Worm (Caenorhabditis elegans): ENCODE data around the gene fbxa-167.

- TF ChIP-seq snpc-4 (tag; optimal IDR thresholded peaks at IDR 0.05) (no peak), ceh-32 (tag; optimal IDR thresholded peaks at IDR 0.05; ENCODE audit: poor library complexity) (no peak), egl-27 (tag; optimal IDR thresholded peaks at IDR 0.05) (no peak), nhr-237 (tag; optimal IDR thresholded peaks at IDR 0.05) (no peak), unc-62 (GFP tag; optimal IDR thresholded peaks at IDR 0.05 in 1 of 2) (peak in 1 of 2 experiments; percentile 68), unc-62 (tag; optimal IDR thresholded peaks at IDR 0.05) (no peak), unc-39 (tag; optimal IDR thresholded peaks at IDR 0.05) (no peak), lim-7 (GFP tag; IDR thresholded peaks at IDR 0.05) (no peak), fos-1 (tag; optimal IDR thresholded peaks at IDR 0.05) (no peak), lin-39 (tag; optimal IDR thresholded peaks at IDR 0.05) (no peak)
Observed at ce11 chrII:13679775-13680320, 38.6 kb downstream of the fbxa-167 start.
